Fruit fly (Drosophila melanogaster): ENCODE measurements around the gene rg.

The rg gene

DNA sequence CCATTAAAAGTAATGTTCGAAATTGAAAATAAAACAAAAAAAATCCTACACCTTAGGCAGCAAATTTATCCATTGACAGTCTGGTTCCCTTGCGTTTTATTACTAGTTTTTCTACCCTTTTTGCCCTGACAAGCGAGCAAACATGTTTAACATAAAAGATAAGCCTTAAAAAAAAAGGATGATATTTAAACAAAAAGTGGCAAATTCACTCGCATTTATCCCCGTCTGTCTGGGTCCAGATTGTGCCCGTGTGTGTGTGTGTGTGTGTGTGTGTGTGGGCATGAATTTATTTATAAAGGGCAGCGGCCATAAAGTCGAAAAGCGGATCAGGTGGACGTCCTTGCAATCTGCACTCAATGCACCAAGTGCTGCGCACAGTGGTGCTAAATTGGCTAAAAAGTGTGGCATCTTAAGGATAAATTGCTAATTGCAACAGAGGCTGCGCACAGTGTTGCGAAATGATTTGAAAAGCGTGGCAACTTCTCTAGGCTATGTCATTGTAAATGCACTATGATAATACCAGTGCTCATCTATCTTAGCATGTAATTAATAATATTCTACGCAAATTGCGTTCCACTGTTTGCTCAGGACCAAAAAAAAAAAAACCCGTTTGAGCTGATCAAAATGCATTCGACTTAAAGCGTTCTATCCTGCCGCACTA, 215.2 kb downstream of the rg start (continued):
- no peak for TF ChIP-seq CG15336 (GFP tag; IDR thresholded peaks at IDR 0.05)
- no peak for TF ChIP-seq CG8119 (GFP tag; IDR thresholded peaks at IDR 0.05)
- TF ChIP-seq pdm3 (GFP tag; optimal IDR thresholded peaks at IDR 0.05) = peak; percentile 53
- peak; percentile 65 for TF ChIP-seq CG3032 (tag; optimal IDR thresholded peaks at IDR 0.05)
- TF ChIP-seq Eip93F (GFP tag; optimal IDR thresholded peaks at IDR 0.05) = no peak
- peak; percentile 61 for TF ChIP-seq spab (GFP tag; optimal IDR thresholded peaks at IDR 0.05)
- peak; percentile 50 for TF ChIP-seq lz (GFP tag; optimal IDR thresholded peaks at IDR 0.05)
- TF ChIP-seq CG6808 (GFP tag; optimal IDR thresholded peaks at IDR 0.05) = peak; percentile 66
- peak; percentile 45 to 71 for TF ChIP-seq ss (GFP tag; optimal IDR thresholded peaks at IDR 0.05)
- TF ChIP-seq Smox (GFP tag; optimal IDR thresholded peaks at IDR 0.05) = no peak
- no peak for TF ChIP-seq Blimp-1 (GFP tag; optimal IDR thresholded peaks at IDR 0.05)
- TF ChIP-seq acj6 (GFP tag; optimal IDR thresholded peaks at IDR 0.05) = peak; percentile 40
- peak; percentile 30 for TF ChIP-seq cyc (GFP tag; optimal IDR thresholded peaks at IDR 0.05)
- peak; percentile 55 for TF ChIP-seq topi (GFP tag; optimal IDR thresholded peaks at IDR 0.05)
- TF ChIP-seq salr (GFP tag; optimal IDR thresholded peaks at IDR 0.05) = peak in 1 of 2 experiments; percentile 51
- TF ChIP-seq esn (GFP tag; optimal IDR thresholded peaks at IDR 0.05) = peak; percentile 58
- TF ChIP-seq OdsH (GFP tag; optimal IDR thresholded peaks at IDR 0.05) = peak; percentile 29
- peak; percentile 54 for TF ChIP-seq Ets96B (tag; optimal IDR thresholded peaks at IDR 0.05)
- peak; percentile 48 for TF ChIP-seq CG10631 (GFP tag; optimal IDR thresholded peaks at IDR 0.05)
- TF ChIP-seq dsx (GFP tag; optimal IDR thresholded peaks at IDR 0.05; ENCODE audit: poor library complexity, severe bottlenecking) = peak; percentile 3
- no peak for TF ChIP-seq Gug (GFP tag; IDR thresholded peaks at IDR 0.05)
- TF ChIP-seq Ets21C (GFP tag; optimal IDR thresholded peaks at IDR 0.05) = peak; percentile 31
- no peak for TF ChIP-seq CG11294 (GFP tag; IDR thresholded peaks at IDR 0.05)
- TF ChIP-seq eg (GFP tag; IDR thresholded peaks at IDR 0.05) = no peak
- TF ChIP-seq Hr38 (GFP tag; optimal IDR thresholded peaks at IDR 0.05) = no peak
- no peak for TF ChIP-seq CG32006 (GFP tag; optimal IDR thresholded peaks at IDR 0.05)
